Worm (Caenorhabditis elegans): ENCODE results near the gene eef-1A.1.
A peak's percentile ranks its signal among the peaks of the same experiment; 100 is the strongest.

eef-1A.1 gene

ce11 chrIII:7020500-7020899, 49.0 kb upstream of the eef-1A.1 start, which contains the start of gene col-8:
Gene col-8, minus strand, starts transcription at chrIII:7020600.
- TF ChIP-seq nfya-2 (GFP tag; IDR thresholded peaks at IDR 0.05) (no peak), tlf-1 (GFP tag; optimal IDR thresholded peaks at IDR 0.05) (no peak), rec-8 (tag; optimal IDR thresholded peaks at IDR 0.05) (no peak), ztf-25 (GFP tag; IDR thresholded peaks at IDR 0.05) (no peak), nhr-120 (GFP tag; IDR thresholded peaks at IDR 0.05) (no peak), hmg-20 (GFP tag; IDR thresholded peaks at IDR 0.05) (no peak), zfh-2 (GFP tag; conservative IDR thresholded peaks at IDR 0.05) (no peak), F39B2.1 (GFP tag; IDR thresholded peaks at IDR 0.05) (no peak), dpff-1 (tag; optimal IDR thresholded peaks at IDR 0.05) (no peak), ccch-3 (GFP tag; optimal IDR thresholded peaks at IDR 0.05) (no peak), Y53G8AR.9 (GFP tag; conservative IDR thresholded peaks at IDR 0.05) (no peak), gei-17 (GFP tag; optimal IDR thresholded peaks at IDR 0.05) (no peak), akir-1 (GFP tag; optimal IDR thresholded peaks at IDR 0.05) (no peak), hmg-1.2 (GFP tag; IDR thresholded peaks at IDR 0.05) (no peak), xnd-1 (tag; optimal IDR thresholded peaks at IDR 0.05) (no peak), mes-4 (tag; optimal IDR thresholded peaks at IDR 0.05) (no peak), madf-8 (GFP tag; conservative IDR thresholded peaks at IDR 0.05) (no peak), let-607 (tag; optimal IDR thresholded peaks at IDR 0.05) (no peak), sea-2 (GFP tag; IDR thresholded peaks at IDR 0.05) (no peak), F52B5.7 (tag; optimal IDR thresholded peaks at IDR 0.05) (no peak)

ce11 chrIII:7019724-7020123, 48.2 kb upstream of the eef-1A.1 start:
- TF ChIP-seq ztf-25 (GFP tag; IDR thresholded peaks at IDR 0.05) (0 out of 2 replicates have a peak, but pooled peaks have one; percentile 33), zfh-2 (GFP tag; conservative IDR thresholded peaks at IDR 0.05) (peak; percentile 92), egrh-3 (GFP tag; IDR thresholded peaks at IDR 0.05) (peak; percentile 90), tlf-1 (GFP tag; optimal IDR thresholded peaks at IDR 0.05) (no peak)

ce11 chrIII:7013764-7014163, 42.3 kb upstream of the eef-1A.1 start:
- no peak for TF ChIP-seq nhr-90 (tag; optimal IDR thresholded peaks at IDR 0.05)
- TF ChIP-seq mel-28 (tag; optimal IDR thresholded peaks at IDR 0.05; ENCODE audit: borderline replicate concordance), result no peak
- no peak for TF ChIP-seq atf-7 (tag; optimal IDR thresholded peaks at IDR 0.05)
- TF ChIP-seq tbx-9 (tag; optimal IDR thresholded peaks at IDR 0.05; ENCODE audit: borderline replicate concordance), result no peak
- no peak for TF ChIP-seq lir-1 (GFP tag; conservative IDR thresholded peaks at IDR 0.05)
- no peak for TF ChIP-seq fkh-3 (tag; optimal IDR thresholded peaks at IDR 0.05)
- no peak for TF ChIP-seq F23B12.7 (tag; optimal IDR thresholded peaks at IDR 0.05; ENCODE audit: insufficient read depth)
- TF ChIP-seq ccch-3 (GFP tag; optimal IDR thresholded peaks at IDR 0.05), result no peak
- TF ChIP-seq B0035.1 (tag; optimal IDR thresholded peaks at IDR 0.05), result no peak
- TF ChIP-seq mes-4 (tag; optimal IDR thresholded peaks at IDR 0.05), result no peak
- TF ChIP-seq Y53G8AR.9 (GFP tag; conservative IDR thresholded peaks at IDR 0.05), result no peak
- TF ChIP-seq him-1 (tag; optimal IDR thresholded peaks at IDR 0.05), result no peak
- TF ChIP-seq C17E4.6 (GFP tag; IDR thresholded peaks at IDR 0.05), result no peak

- TF ChIP-seq unc-130 (GFP tag; optimal IDR thresholded peaks at IDR 0.05) (no peak), snpc-3.4 (tag; optimal IDR thresholded peaks at IDR 0.05) (no peak), F49E8.2 (tag; optimal IDR thresholded peaks at IDR 0.05; ENCODE audit: insufficient read depth) (no peak), ceh-79 (tag; optimal IDR thresholded peaks at IDR 0.05) (no peak), ztf-26 (tag; optimal IDR thresholded peaks at IDR 0.05) (no peak), egl-18 (GFP tag; IDR thresholded peaks at IDR 0.05) (no peak), F57C9.4 (tag; optimal IDR thresholded peaks at IDR 0.05) (no peak), gei-17 (GFP tag; optimal IDR thresholded peaks at IDR 0.05) (no peak), athp-1 (tag; optimal IDR thresholded peaks at IDR 0.05) (no peak), nhr-120 (GFP tag; IDR thresholded peaks at IDR 0.05) (no peak), dpl-1 (GFP tag; optimal IDR thresholded peaks at IDR 0.05) (no peak), chd-7 (tag; optimal IDR thresholded peaks at IDR 0.05) (no peak), lir-1 (GFP tag; conservative IDR thresholded peaks at IDR 0.05) (no peak), dox-1 (GFP tag; IDR thresholded peaks at IDR 0.05) (no peak), mel-28 (tag; optimal IDR thresholded peaks at IDR 0.05; ENCODE audit: borderline replicate concordance) (no peak), ztf-3 (GFP tag; optimal IDR thresholded peaks at IDR 0.05) (no peak)
Observed at ce11 chrIII:7012060-7012459, 40.5 kb upstream of the eef-1A.1 start.

All from whole organism, young adult.